Worm (Caenorhabditis elegans) whole organism, L4 larva: ENCODE results near the gene srm-3.

Source experiments
- ceh-44 ChIP-seq: fragments of 200-800 bp; sonication (Bioruptor generic); IDR thresholded peaks from 2 replicates; pipeline ENCODE4 v1.3.6; 2022; ENCODE audit warnings: missing genetic modification reagents, missing genetic modification characterization, missing compliant biosample characterization
- dmd-6 ChIP-seq: fragments of 200-800 bp; sonication (Bioruptor generic); IDR thresholded peaks from 2 replicates; pipeline ENCODE4 v1.3.6; 2022; ENCODE audit warnings: missing genetic modification reagents, missing genetic modification characterization, missing compliant biosample characterization
- gei-8 ChIP-seq: fragments of 200-800 bp; sonication (Bioruptor generic); optimal IDR thresholded peaks from 2 replicates; lab custom pipeline; 2018; ENCODE audit warnings: mild to moderate bottlenecking, missing genetic modification characterization, missing compliant biosample characterization
- jun-1 ChIP-seq: fragments of 150-350 bp; optimal IDR thresholded peaks from 2 replicates; lab custom pipeline; 2014; ENCODE audit warnings: missing biosample characterization, missing genetic modification reagents, missing genetic modification characterization
- madf-9 ChIP-seq: fragments of 200-800 bp; sonication (Bioruptor generic); conservative IDR thresholded peaks from 2 replicates; pipeline ENCODE4 v1.3.6; 2022; ENCODE audit warnings: missing genetic modification reagents, missing genetic modification characterization, missing compliant biosample characterization
- nhr-11 ChIP-seq: fragments of 150-350 bp; optimal IDR thresholded peaks from 2 replicates; lab custom pipeline; 2014; ENCODE audit warnings: missing biosample characterization, missing genetic modification characterization
- nhr-6 ChIP-seq: fragments of 150-350 bp; optimal IDR thresholded peaks from 2 replicates; lab custom pipeline; 2014; ENCODE audit warnings: missing biosample characterization, missing genetic modification characterization
- snpc-4 ChIP-seq: fragments of 150-350 bp; optimal IDR thresholded peaks from 2 replicates; lab custom pipeline; 2014; ENCODE audit warnings: missing biosample characterization, missing genetic modification characterization
- tag-97 ChIP-seq: fragments of 200-800 bp; sonication (Bioruptor generic); IDR thresholded peaks from 2 replicates; pipeline ENCODE4 v1.3.6; 2022; ENCODE audit warnings: missing genetic modification characterization, missing compliant biosample characterization
- unc-39 ChIP-seq: sonication (generic microtip); optimal IDR thresholded peaks from 2 replicates; lab custom pipeline; 2017; ENCODE audit warnings: missing biosample characterization, missing genetic modification characterization
- zag-1 ChIP-seq: fragments of 150-350 bp; optimal IDR thresholded peaks from 2 replicates; lab custom pipeline; 2014; ENCODE audit warnings: missing biosample characterization, missing genetic modification characterization
- zfp-2 ChIP-seq: sonication (generic microtip); optimal IDR thresholded peaks from 2 replicates; lab custom pipeline; 2016; ENCODE audit warnings: mild to moderate bottlenecking, missing genetic modification characterization, missing compliant biosample characterization
- zfp-3 ChIP-seq: fragments of 200-800 bp; sonication (Bioruptor generic); conservative IDR thresholded peaks from 2 replicates; pipeline ENCODE4 v1.3.6; 2022; ENCODE audit warnings: missing genetic modification reagents, missing genetic modification characterization, missing compliant biosample characterization
- zip-11 ChIP-seq: fragments of 200-800 bp; sonication (Bioruptor generic); IDR thresholded peaks from 2 replicates; pipeline ENCODE4 v1.3.6; 2022; ENCODE audit warnings: missing genetic modification characterization, missing compliant biosample characterization

DNA sequence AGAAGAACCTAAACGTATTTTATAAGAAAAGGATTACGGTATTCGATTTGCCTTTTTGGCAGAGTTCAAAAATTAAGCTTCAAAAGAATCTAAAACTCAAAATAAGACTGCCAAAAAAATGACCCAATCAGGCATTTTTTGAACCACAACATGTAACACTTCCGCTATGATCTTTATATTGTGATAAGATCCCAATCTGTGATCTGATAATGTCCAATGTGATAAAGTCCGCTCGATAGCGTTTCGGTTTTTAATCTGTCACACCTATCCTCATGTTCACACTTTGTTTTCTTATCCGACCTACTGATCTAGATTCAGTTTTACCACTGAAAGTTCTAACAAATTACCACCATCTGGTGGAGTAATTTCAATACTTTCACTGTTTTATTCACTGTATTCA, 34.7 kb upstream of the srm-3 start:
- TF ChIP-seq dmd-6 (no peak), nhr-11 (tag; lab: Kevin White, UChicago) (no peak), tag-97 (no peak), unc-39 (tag; lab: Kevin White, UChicago) (no peak), snpc-4 (no peak), zip-11 (GFP tag; lab: Robert Waterston, UW) (no peak), ceh-44 (GFP tag; lab: Robert Waterston, UW) (no peak), jun-1 (no peak), zfp-2 (tag; lab: Kevin White, UChicago) (no peak), madf-9 (no peak), zag-1 (tag; lab: Kevin White, UChicago) (no peak), gei-8 (GFP tag; lab: Kevin White, UChicago) (no peak), zfp-3 (GFP tag; lab: Robert Waterston, UW) (no peak), nhr-6 (tag; lab: Kevin White, UChicago) (no peak)
